Fruit fly (Drosophila melanogaster) whole organism, embryonic: Measurements from ENCODE around the gene RPA1.

Source experiments
- Adf1 ChIP-seq: fragments of 200-800 bp; sonication (Bioruptor generic); IDR thresholded peaks from 2 replicates; pipeline ENCODE4 v1.3.6; 2022; ENCODE audit warnings: missing biosample characterization, missing genetic modification characterization
- CG10147 ChIP-seq: fragments of 200-800 bp; sonication (Bioruptor generic); optimal IDR thresholded peaks from 2 replicates; lab custom pipeline; 2019; ENCODE audit warnings: missing biosample characterization, mild to moderate bottlenecking, missing genetic modification characterization, moderate library complexity
- CG10654 ChIP-seq: fragments of 200-800 bp; sonication (Bioruptor generic); optimal IDR thresholded peaks from 2 replicates; lab custom pipeline; 2016; ENCODE audit warnings: missing biosample characterization, missing genetic modification characterization
- CG13287 ChIP-seq: fragments of 200-800 bp; sonication (Bioruptor generic); IDR thresholded peaks from 2 replicates; pipeline ENCODE4 v1.3.6; 2022; ENCODE audit warnings: missing biosample characterization, missing genetic modification characterization; ENCODE audit not compliant: partially characterized antibody
- CG13894 ChIP-seq: fragments of 200-800 bp; sonication (Bioruptor generic); optimal IDR thresholded peaks from 3 replicates; lab custom pipeline; 2018; ENCODE audit warnings: missing biosample characterization, mild to moderate bottlenecking, missing genetic modification characterization, moderate library complexity
- CG15073 ChIP-seq: fragments of 200-800 bp; sonication (Bioruptor generic); optimal IDR thresholded peaks from 2 replicates; lab custom pipeline; 2016; ENCODE audit warnings: missing biosample characterization, missing genetic modification characterization
- CG17359 ChIP-seq: fragments of 200-800 bp; sonication (Bioruptor generic); optimal IDR thresholded peaks from 3 replicates; lab custom pipeline; 2018; ENCODE audit warnings: missing biosample characterization, mild to moderate bottlenecking, missing genetic modification characterization, moderate library complexity
- CG2678 ChIP-seq: fragments of 200-800 bp; sonication (Bioruptor generic); optimal IDR thresholded peaks from 3 replicates; lab custom pipeline; 2019; ENCODE audit warnings: missing biosample characterization, mild to moderate bottlenecking, missing genetic modification characterization, moderate library complexity
- CG34422 ChIP-seq: fragments of 200-800 bp; sonication (Bioruptor generic); IDR thresholded peaks from 3 replicates; pipeline ENCODE4 v1.3.6; 2022; ENCODE audit warnings: missing biosample characterization, missing genetic modification characterization
- CG4328 ChIP-seq: fragments of 200-800 bp; sonication (Bioruptor generic); optimal IDR thresholded peaks from 3 replicates; lab custom pipeline; 2017; ENCODE audit warnings: missing biosample characterization, missing genetic modification reagents, missing genetic modification characterization
- CG43689 ChIP-seq: fragments of 200-800 bp; sonication (Bioruptor generic); IDR thresholded peaks from 2 replicates; pipeline ENCODE4 v1.3.6; 2022; ENCODE audit warnings: missing biosample characterization, missing genetic modification characterization
- CG5245 ChIP-seq: fragments of 200-800 bp; sonication (Bioruptor generic); optimal IDR thresholded peaks from 3 replicates; lab custom pipeline; 2016; ENCODE audit warnings: missing biosample characterization, missing genetic modification characterization
- CG8089 ChIP-seq: fragments of 200-800 bp; sonication (Bioruptor generic); optimal IDR thresholded peaks from 3 replicates; lab custom pipeline; 2016; ENCODE audit warnings: missing biosample characterization, missing genetic modification characterization
- CG8281 ChIP-seq: fragments of 200-800 bp; sonication (Bioruptor generic); optimal IDR thresholded peaks from 2 replicates; lab custom pipeline; 2018; ENCODE audit warnings: missing biosample characterization, mild to moderate bottlenecking, missing genetic modification characterization, moderate library complexity
- Dip3 ChIP-seq: fragments of 200-800 bp; sonication (Bioruptor generic); optimal IDR thresholded peaks from 3 replicates; lab custom pipeline; 2016; ENCODE audit warnings: missing biosample characterization, missing genetic modification characterization
- Doc3 ChIP-seq: fragments of 200-800 bp; sonication (Bioruptor generic); IDR thresholded peaks from 3 replicates; pipeline ENCODE4 v1.3.6; 2022; ENCODE audit warnings: missing biosample characterization, missing genetic modification characterization; ENCODE audit not compliant: partially characterized antibody
- Jarid2 ChIP-seq: fragments of 200-800 bp; sonication (Bioruptor generic); optimal IDR thresholded peaks from 3 replicates; lab custom pipeline; 2017; ENCODE audit warnings: mild to moderate bottlenecking, missing biosample characterization, missing genetic modification reagents, missing genetic modification characterization
- Lhr ChIP-seq: fragments of 200-800 bp; sonication (Bioruptor generic); optimal IDR thresholded peaks from 3 replicates; lab custom pipeline; 2017; ENCODE audit warnings: mild to moderate bottlenecking, missing biosample characterization, missing genetic modification reagents, missing genetic modification characterization
- Nf-YA ChIP-seq: fragments of 200-800 bp; sonication (Bioruptor generic); IDR thresholded peaks from 2 replicates; pipeline ENCODE4 v1.3.6; 2022; ENCODE audit warnings: missing biosample characterization, missing genetic modification characterization
- Nf-YC ChIP-seq: fragments of 200-800 bp; optimal IDR thresholded peaks from 3 replicates; lab custom pipeline; 2019; ENCODE audit warnings: missing biosample characterization, mild to moderate bottlenecking, missing genetic modification characterization, moderate library complexity
- Rx ChIP-seq: fragments of 200-800 bp; sonication (Bioruptor generic); IDR thresholded peaks from 2 replicates; pipeline ENCODE4 v1.3.6; 2022; ENCODE audit warnings: missing biosample characterization, missing genetic modification characterization
- Spps ChIP-seq: fragments of 200-800 bp; sonication (Bioruptor generic); optimal IDR thresholded peaks from 2 replicates; lab custom pipeline; 2018; ENCODE audit warnings: missing biosample characterization, mild to moderate bottlenecking, missing genetic modification characterization
- TFAM ChIP-seq: fragments of 200-800 bp; sonication (Bioruptor generic); optimal IDR thresholded peaks from 2 replicates; lab custom pipeline; 2017; ENCODE audit warnings: missing biosample characterization, missing genetic modification characterization, inconsistent platforms
- ap ChIP-seq: fragments of 200-800 bp; sonication (Bioruptor generic); IDR thresholded peaks from 2 replicates; pipeline ENCODE4 v1.3.6; 2022; ENCODE audit warnings: missing biosample characterization, missing genetic modification characterization
- bowl ChIP-seq: fragments of 200-800 bp; sonication (Bioruptor generic); IDR thresholded peaks from 2 replicates; pipeline ENCODE4 v1.3.6; 2022; ENCODE audit warnings: missing biosample characterization, missing genetic modification characterization
- cad ChIP-seq: fragments of >200 bp; optimal IDR thresholded peaks from 2 replicates; lab custom pipeline; 2017; ENCODE audit warnings: missing biosample characterization, missing genetic modification characterization
- chinmo ChIP-seq: fragments of 200-800 bp; sonication (Bioruptor generic); IDR thresholded peaks from 4 replicates; pipeline ENCODE4 v1.3.6; 2022; ENCODE audit warnings: missing biosample characterization, missing genetic modification characterization; ENCODE audit not compliant: partially characterized antibody
- dati ChIP-seq: fragments of 200-800 bp; sonication (Bioruptor generic); IDR thresholded peaks from 2 replicates; pipeline ENCODE4 v1.3.6; 2022; ENCODE audit warnings: missing biosample characterization, missing genetic modification characterization
- ems ChIP-seq: fragments of 200-800 bp; sonication (Bioruptor generic); optimal IDR thresholded peaks from 3 replicates; lab custom pipeline; 2016; ENCODE audit warnings: missing biosample characterization, missing genetic modification characterization
- en ChIP-seq: fragments of 200-800 bp; sonication (Bioruptor generic); optimal IDR thresholded peaks from 2 replicates; lab custom pipeline; 2016; ENCODE audit warnings: missing biosample characterization, missing genetic modification characterization
- fd64A ChIP-seq: fragments of 200-800 bp; sonication (Bioruptor generic); optimal IDR thresholded peaks from 3 replicates; lab custom pipeline; 2018; ENCODE audit warnings: missing biosample characterization, mild to moderate bottlenecking, missing genetic modification characterization
- ftz-f1 ChIP-seq: fragments of 200-800 bp; sonication (Bioruptor generic); optimal IDR thresholded peaks from 2 replicates; lab custom pipeline; 2016; ENCODE audit warnings: missing biosample characterization, missing genetic modification characterization
- gem ChIP-seq: fragments of 200-800 bp; sonication (Bioruptor generic); optimal IDR thresholded peaks from 2 replicates; lab custom pipeline; 2019; ENCODE audit warnings: missing biosample characterization, mild to moderate bottlenecking, missing genetic modification characterization, moderate library complexity
- gsb ChIP-seq: fragments of 200-800 bp; sonication (Bioruptor generic); IDR thresholded peaks from 2 replicates; pipeline ENCODE4 v1.3.6; 2022; ENCODE audit warnings: missing biosample characterization, missing genetic modification characterization
- gsb-n ChIP-seq: fragments of 200-800 bp; sonication (Bioruptor generic); optimal IDR thresholded peaks from 3 replicates; lab custom pipeline; 2018; ENCODE audit warnings: missing biosample characterization, mild to moderate bottlenecking, missing genetic modification characterization
- hth ChIP-seq: fragments of >200 bp; optimal IDR thresholded peaks from 2 replicates; lab custom pipeline; 2017; ENCODE audit warnings: inconsistent platforms
- kni ChIP-seq: fragments of 200-800 bp; sonication (Bioruptor generic); optimal IDR thresholded peaks from 3 replicates; lab custom pipeline; 2017; ENCODE audit warnings: mild to moderate bottlenecking, missing biosample characterization, missing genetic modification reagents, missing genetic modification characterization
- lola ChIP-seq, 3 experiments: fragments of >200 bp in 2 of 3; fragments of 200-800 bp in 1 of 3; sonication (Bioruptor generic) in 1 of 3; optimal IDR thresholded peaks; 2 replicates each; lab custom pipeline; 2017 to 2019; ENCODE audit warnings: missing biosample characterization in 3 of 3, missing genetic modification characterization in 3 of 3, mild to moderate bottlenecking in 1 of 3, moderate library complexity in 1 of 3
- nerfin-2 ChIP-seq: fragments of 200-800 bp; sonication (Bioruptor generic); IDR thresholded peaks from 2 replicates; pipeline ENCODE4 v1.3.6; 2022; ENCODE audit warnings: missing biosample characterization, missing genetic modification characterization; ENCODE audit not compliant: partially characterized antibody
- sc ChIP-seq, 3 experiments: fragments of >200 bp in 2 of 3; fragments of 200-800 bp in 1 of 3; sonication (Bioruptor generic) in 1 of 3; optimal IDR thresholded peaks; 2 replicates in 2 of 3; 3 replicates in 1 of 3; lab custom pipeline; 2017; ENCODE audit warnings: mild to moderate bottlenecking in 1 of 3, missing biosample characterization in 1 of 3, missing genetic modification characterization in 1 of 3, missing genetic modification reagents in 1 of 3
- sens ChIP-seq: fragments of 200-800 bp; sonication (Bioruptor generic); peaks from one replicate; lab custom pipeline; 2016; ENCODE audit warnings: missing biosample characterization, missing genetic modification characterization
- tin ChIP-seq: fragments of 200-800 bp; sonication (Bioruptor generic); optimal IDR thresholded peaks from 3 replicates; lab custom pipeline; 2016; ENCODE audit warnings: missing biosample characterization, missing genetic modification characterization

The RPA1 gene

dm6 chr3R:8250166-8250733 lies 14.0 kb downstream of the RPA1 start, which contains the start of gene mtg (continued):
- no peak for TF ChIP-seq CG10654 (GFP tag; lab: Kevin White, UChicago)
- TF ChIP-seq CG13894: no peak
- TF ChIP-seq hth (lab: Kevin White, UChicago): no peak
- TF ChIP-seq CG34422 (GFP tag; lab: Robert Waterston, UW): peak; percentile 18; the same call in 1 of the 3 replicates
- TF ChIP-seq bowl (GFP tag; lab: Robert Waterston, UW): peak; percentile 17; the same call in 1 of the 2 replicates
- TF ChIP-seq CG13287: 0 out of 2 replicates have a peak, but pooled peaks have one; percentile 11
- no peak for TF ChIP-seq CG15073 (GFP tag; lab: Kevin White, UChicago)
- TF ChIP-seq tin (GFP tag; lab: Kevin White, UChicago): no peak
- no peak for TF ChIP-seq CG8089
- no peak for TF ChIP-seq gsb
- TF ChIP-seq Doc3 (GFP tag; lab: Robert Waterston, UW): no peak
- TF ChIP-seq sens (GFP tag; lab: Kevin White, UChicago): peak; percentile 16
- TF ChIP-seq Lhr (GFP tag; lab: Kevin White, UChicago): no peak
- TF ChIP-seq nerfin-2 (GFP tag; lab: Robert Waterston, UW): no peak
- no peak for TF ChIP-seq cad (GFP tag; lab: Kevin White, UChicago)
- TF ChIP-seq CG43689 (GFP tag; lab: Robert Waterston, UW): no peak
- TF ChIP-seq Adf1: no peak
- TF ChIP-seq Dip3 (GFP tag; lab: Kevin White, UChicago): no peak
- TF ChIP-seq ftz-f1 (GFP tag; lab: Kevin White, UChicago): no peak
- TF ChIP-seq Nf-YC (tag; lab: Kevin White, UChicago): no peak
- no peak for TF ChIP-seq ems (GFP tag; lab: Kevin White, UChicago)
- TF ChIP-seq chinmo (GFP tag; lab: Robert Waterston, UW): 0 out of 4 replicates have a peak, but pooled peaks have one; percentile 35
- no peak for TF ChIP-seq ap
- no peak for TF ChIP-seq TFAM (GFP tag; lab: Kevin White, UChicago)
- TF ChIP-seq fd64A: no peak
- no peak for TF ChIP-seq CG5245 (GFP tag; lab: Kevin White, UChicago)
- TF ChIP-seq CG2678 (tag; lab: Kevin White, UChicago): no peak
- TF ChIP-seq CG10147 (GFP tag; lab: Kevin White, UChicago): no peak
- TF ChIP-seq Nf-YA (GFP tag; lab: Robert Waterston, UW): no peak
- TF ChIP-seq CG4328 (GFP tag; lab: Kevin White, UChicago): no peak
- TF ChIP-seq CG17359 (tag; lab: Kevin White, UChicago): no peak
- TF ChIP-seq en (GFP tag; lab: Kevin White, UChicago): no peak
- TF ChIP-seq CG8281 (tag; lab: Kevin White, UChicago): no peak
- TF ChIP-seq dati (GFP tag; lab: Robert Waterston, UW): no peak
- TF ChIP-seq lola (GFP tag; optimal IDR thresholded peaks at IDR 0.05; lab: Kevin White, UChicago): no peak
- TF ChIP-seq Spps (tag; lab: Kevin White, UChicago): no peak
- TF ChIP-seq gsb-n: no peak
- TF ChIP-seq sc (optimal IDR thresholded peaks at IDR 0.05; lab: Kevin White, UChicago): no peak
- TF ChIP-seq sc (GFP tag; optimal IDR thresholded peaks at IDR 0.05; lab: Kevin White, UChicago): no peak
- TF ChIP-seq gem (tag; lab: Kevin White, UChicago): no peak
- TF ChIP-seq Rx (GFP tag; lab: Robert Waterston, UW): no peak
- TF ChIP-seq Jarid2: peak; percentile 65
- TF ChIP-seq kni (GFP tag; lab: Kevin White, UChicago): no peak
